Worm (Caenorhabditis elegans): Measurements from ENCODE around the gene rps-5.

The rps-5 gene

DNA sequence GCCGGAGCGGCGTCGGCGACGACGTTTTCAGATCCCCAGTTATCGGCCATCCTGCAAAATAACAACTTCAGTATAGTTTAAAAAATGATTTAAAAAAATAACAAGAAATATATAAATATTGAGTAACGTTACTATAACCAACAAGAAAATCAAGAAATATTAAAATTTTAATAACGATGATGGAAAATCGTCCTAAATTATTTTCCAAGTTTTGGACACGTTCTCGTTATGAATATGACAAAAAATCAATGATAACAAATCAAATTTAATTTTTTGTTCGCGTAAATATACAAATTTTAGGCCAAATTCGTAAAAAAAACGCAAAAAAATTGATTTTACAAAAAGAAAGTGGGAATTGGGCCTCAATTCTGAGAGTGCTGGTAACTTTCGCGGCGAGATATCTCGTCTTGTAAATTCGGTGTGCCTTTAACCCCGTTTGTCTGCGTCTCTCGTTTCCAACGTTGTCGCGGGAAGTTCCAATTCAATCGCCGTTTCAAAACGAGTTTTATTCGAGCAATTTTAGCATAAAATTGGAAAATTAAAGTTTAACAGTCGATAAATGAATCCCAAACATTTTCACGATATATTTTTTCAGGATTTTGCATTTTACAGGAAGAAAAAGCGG lies at the start of gene rps-5:
Gene rps-5 (minus strand): TSS at position 51 of the 625 bp plus-strand sequence.
- no peak for TF ChIP-seq ZK546.5 (tag; optimal IDR thresholded peaks at IDR 0.05)
- no peak for TF ChIP-seq D1046.2 (GFP tag; IDR thresholded peaks at IDR 0.05)
- no peak for TF ChIP-seq nhr-10 (tag; optimal IDR thresholded peaks at IDR 0.05)
- no peak for TF ChIP-seq nhr-42 (GFP tag; IDR thresholded peaks at IDR 0.05)
- TF ChIP-seq pqm-1 (tag; optimal IDR thresholded peaks at IDR 0.05): no peak
- no peak for TF ChIP-seq F26F4.8 (GFP tag; conservative IDR thresholded peaks at IDR 0.05)
- TF ChIP-seq unc-39 (tag; optimal IDR thresholded peaks at IDR 0.05): no peak
- no peak for TF ChIP-seq spr-1 (tag; optimal IDR thresholded peaks at IDR 0.05)
- TF ChIP-seq R02D3.7 (tag; optimal IDR thresholded peaks at IDR 0.05): no peak
- no peak for TF ChIP-seq jun-1 (tag; optimal IDR thresholded peaks at IDR 0.05)
- TF ChIP-seq dmd-8 (GFP tag; IDR thresholded peaks at IDR 0.05): no peak
- TF ChIP-seq lir-3 (tag; optimal IDR thresholded peaks at IDR 0.05): no peak
- no peak for TF ChIP-seq T26A8.4 (GFP tag; IDR thresholded peaks at IDR 0.05)
- TF ChIP-seq ceh-32 (tag; optimal IDR thresholded peaks at IDR 0.05; ENCODE audit: poor library complexity): no peak
- TF ChIP-seq lsy-2 (tag; optimal IDR thresholded peaks at IDR 0.05): peak in 1 of 2 experiments; percentile 85
- TF ChIP-seq saeg-2 (GFP tag; IDR thresholded peaks at IDR 0.05): no peak
- TF ChIP-seq mxl-2 (GFP tag; conservative IDR thresholded peaks at IDR 0.05): no peak
- TF ChIP-seq unc-130 (GFP tag; optimal IDR thresholded peaks at IDR 0.05): no peak
- TF ChIP-seq F37D6.2 (tag; optimal IDR thresholded peaks at IDR 0.05): no peak
- TF ChIP-seq egl-27 (tag; optimal IDR thresholded peaks at IDR 0.05): no peak
- no peak for TF ChIP-seq zag-1 (tag; optimal IDR thresholded peaks at IDR 0.05)
- no peak for TF ChIP-seq ceh-20 (GFP tag; IDR thresholded peaks at IDR 0.05)
- TF ChIP-seq F10B5.3 (tag; optimal IDR thresholded peaks at IDR 0.05): no peak
- no peak for TF ChIP-seq vab-7 (GFP tag; IDR thresholded peaks at IDR 0.05)
- no peak for TF ChIP-seq nhr-41 (GFP tag; IDR thresholded peaks at IDR 0.05)
- TF ChIP-seq daf-16 (GFP tag; optimal IDR thresholded peaks at IDR 0.05): no peak
- no peak for TF ChIP-seq daf-16 (tag; optimal IDR thresholded peaks at IDR 0.05)
- TF ChIP-seq dpl-1 (GFP tag; optimal IDR thresholded peaks at IDR 0.05): peak; percentile 82
- TF ChIP-seq ceh-82 (tag; optimal IDR thresholded peaks at IDR 0.05): no peak
- no peak for TF ChIP-seq nhr-237 (tag; optimal IDR thresholded peaks at IDR 0.05)
- no peak for TF ChIP-seq ceh-28 (tag; optimal IDR thresholded peaks at IDR 0.05)
- TF ChIP-seq lim-7 (GFP tag; IDR thresholded peaks at IDR 0.05): no peak
- no peak for TF ChIP-seq nhr-25 (tag; optimal IDR thresholded peaks at IDR 0.05; ENCODE audit: borderline replicate concordance, insufficient read depth)
- no peak for TF ChIP-seq nhr-77 (tag; optimal IDR thresholded peaks at IDR 0.05)
- TF ChIP-seq F49E8.2 (tag; optimal IDR thresholded peaks at IDR 0.05; ENCODE audit: borderline replicate concordance): no peak
- no peak for TF ChIP-seq ceh-44 (GFP tag; IDR thresholded peaks at IDR 0.05)
- 0 out of 2 replicates have a peak, but pooled peaks have one; percentile 55 for TF ChIP-seq hmg-1.1 (GFP tag; IDR thresholded peaks at IDR 0.05)
- TF ChIP-seq mes-2 (tag; optimal IDR thresholded peaks at IDR 0.05; ENCODE audit: poor library complexity, severe bottlenecking): peak; percentile 63
- no peak for TF ChIP-seq ZK337.2 (GFP tag; IDR thresholded peaks at IDR 0.05)
- no peak for TF ChIP-seq mdt-29 (GFP tag; IDR thresholded peaks at IDR 0.05)
- TF ChIP-seq nhr-48 (tag; optimal IDR thresholded peaks at IDR 0.05): no peak
- TF ChIP-seq egl-43 (GFP tag; IDR thresholded peaks at IDR 0.05): no peak
- TF ChIP-seq hif-1 (tag; optimal IDR thresholded peaks at IDR 0.05): peak in 1 of 2 experiments; percentile 25
- TF ChIP-seq Y48G9A.11 (GFP tag; IDR thresholded peaks at IDR 0.05): no peak
- no peak for TF ChIP-seq lin-29 (GFP tag; IDR thresholded peaks at IDR 0.05)
- no peak for TF ChIP-seq tag-97 (GFP tag; IDR thresholded peaks at IDR 0.05)
- no peak for TF ChIP-seq fos-1 (tag; optimal IDR thresholded peaks at IDR 0.05)
- TF ChIP-seq daf-12 (tag; optimal IDR thresholded peaks at IDR 0.05): no peak
- TF ChIP-seq fkh-10 (GFP tag; optimal IDR thresholded peaks at IDR 0.05): no peak
- no peak for TF ChIP-seq lin-15B (tag; optimal IDR thresholded peaks at IDR 0.05)
- TF ChIP-seq lin-39 (tag; optimal IDR thresholded peaks at IDR 0.05): no peak
- TF ChIP-seq lin-1 (GFP tag; IDR thresholded peaks at IDR 0.05): no peak

Measured in whole organism, L4 larva.